Fruit fly (Drosophila melanogaster): Measurements from ENCODE around the gene CG6793.

- TF ChIP-seq CG9705 (GFP tag; optimal IDR thresholded peaks at IDR 0.05) (no peak), usp (GFP tag; optimal IDR thresholded peaks at IDR 0.05) (no peak), h (GFP tag; optimal IDR thresholded peaks at IDR 0.05) (no peak), dl (GFP tag; optimal IDR thresholded peaks at IDR 0.05; ENCODE audit: insufficient read depth in 1 of 2, partially characterized antibody in 2 of 2) (no peak), Sp1 (GFP tag; optimal IDR thresholded peaks at IDR 0.05) (no peak)
Observed at dm6 chr3L:12045443-12045842, 3.3 kb downstream of the CG6793 start.

Data from whole organism, wandering third instar larva.